Worm (Caenorhabditis elegans): ENCODE data around the gene Y53F4B.5.

DNA sequence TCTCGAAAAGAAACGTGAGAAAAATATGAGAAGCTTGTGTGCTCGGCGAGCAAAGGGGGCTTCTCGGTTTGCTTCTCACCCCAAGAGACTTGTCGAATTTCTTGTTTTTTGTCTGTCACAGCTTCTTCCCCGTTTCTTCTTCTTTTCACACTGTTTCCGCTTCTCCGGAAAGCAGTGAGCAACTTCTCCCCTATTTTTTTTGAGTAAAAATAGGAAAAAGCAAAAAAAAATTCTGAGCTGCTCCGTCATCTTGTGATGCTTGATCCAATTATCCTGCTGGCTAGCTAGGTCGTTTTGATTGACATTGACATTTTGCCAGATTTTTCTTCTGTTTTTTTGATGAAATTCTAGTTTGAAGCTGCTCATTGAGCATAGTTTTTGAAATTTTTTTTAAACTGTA lies 30.6 kb upstream of the Y53F4B.5 start, which contains the start of gene Y53F4B.51:
- TF ChIP-seq unc-62 (GFP tag; optimal IDR thresholded peaks at IDR 0.05) (no peak), nhr-12 (tag; optimal IDR thresholded peaks at IDR 0.05) (no peak), blmp-1 (tag; optimal IDR thresholded peaks at IDR 0.05; ENCODE audit: insufficient read depth) (no peak), nhr-25 (tag; optimal IDR thresholded peaks at IDR 0.05) (no peak), lin-11 (tag; optimal IDR thresholded peaks at IDR 0.05) (no peak), mbf-1 (tag; optimal IDR thresholded peaks at IDR 0.05) (no peak), mdl-1 (tag; optimal IDR thresholded peaks at IDR 0.05) (no peak), dmd-4 (tag; optimal IDR thresholded peaks at IDR 0.05) (no peak), nhr-11 (tag; optimal IDR thresholded peaks at IDR 0.05) (no peak), ceh-82 (tag; optimal IDR thresholded peaks at IDR 0.05) (no peak), sma-9 (GFP tag; optimal IDR thresholded peaks at IDR 0.05) (no peak), sma-9 (tag; optimal IDR thresholded peaks at IDR 0.05) (no peak), egl-27 (tag; optimal IDR thresholded peaks at IDR 0.05) (no peak), ztf-4 (tag; optimal IDR thresholded peaks at IDR 0.05) (no peak)

All from whole organism, L2 larva.